Fruit fly (Drosophila melanogaster) whole organism, embryonic: Measurements from ENCODE around the gene CG6839.

Experiments
- BtbVII ChIP-seq: fragments of 200-800 bp; sonication (Bioruptor generic); optimal IDR thresholded peaks from 3 replicates; lab custom pipeline; 2017; ENCODE audit warnings: missing biosample characterization, mild to moderate bottlenecking, missing genetic modification characterization
- CG10267 ChIP-seq: fragments of 200-800 bp; sonication (Bioruptor generic); optimal IDR thresholded peaks from 2 replicates; lab custom pipeline; 2018; ENCODE audit warnings: missing biosample characterization, mild to moderate bottlenecking, missing genetic modification characterization, moderate library complexity
- CG10543 ChIP-seq: fragments of 200-800 bp; sonication (Bioruptor generic); optimal IDR thresholded peaks from 3 replicates; lab custom pipeline; 2017; ENCODE audit warnings: missing biosample characterization, mild to moderate bottlenecking, missing genetic modification characterization, moderate library complexity
- CG12219 ChIP-seq: fragments of 200-800 bp; sonication (Bioruptor generic); optimal IDR thresholded peaks from 3 replicates; lab custom pipeline; 2018; ENCODE audit warnings: missing biosample characterization, mild to moderate bottlenecking, missing genetic modification characterization
- CG13775 ChIP-seq: fragments of 200-800 bp; sonication (Bioruptor generic); optimal IDR thresholded peaks from 3 replicates; lab custom pipeline; 2017; ENCODE audit warnings: missing biosample characterization, mild to moderate bottlenecking, missing genetic modification characterization
- CG15011 ChIP-seq: fragments of 200-800 bp; sonication (Bioruptor generic); optimal IDR thresholded peaks from 3 replicates; lab custom pipeline; 2018; ENCODE audit warnings: missing biosample characterization, mild to moderate bottlenecking, missing genetic modification characterization
- CG1647 ChIP-seq: fragments of 200-800 bp; sonication (Bioruptor generic); optimal IDR thresholded peaks from 3 replicates; lab custom pipeline; 2016; ENCODE audit warnings: missing biosample characterization, missing genetic modification characterization
- CG17612 ChIP-seq: fragments of 200-800 bp; sonication (Bioruptor generic); IDR thresholded peaks from 2 replicates; pipeline ENCODE4 v1.3.6; 2022; ENCODE audit warnings: missing biosample characterization, missing genetic modification characterization
- CG18011 ChIP-seq: fragments of 200-800 bp; sonication (Bioruptor generic); optimal IDR thresholded peaks from 2 replicates; lab custom pipeline; 2017; ENCODE audit warnings: missing biosample characterization, missing genetic modification characterization, mild to moderate bottlenecking, moderate library complexity, missing genotype
- CG2116 ChIP-seq: fragments of 200-800 bp; sonication (Bioruptor generic); optimal IDR thresholded peaks from 3 replicates; lab custom pipeline; 2018; ENCODE audit warnings: missing biosample characterization, mild to moderate bottlenecking, missing genetic modification characterization
- CG2129 ChIP-seq: fragments of 200-800 bp; sonication (Bioruptor generic); IDR thresholded peaks from 2 replicates; pipeline ENCODE4 v1.3.6; 2022; ENCODE audit warnings: missing biosample characterization, missing genetic modification characterization; ENCODE audit not compliant: partially characterized antibody
- CG30431 ChIP-seq: fragments of 200-800 bp; sonication (Bioruptor generic); optimal IDR thresholded peaks from 2 replicates; lab custom pipeline; 2017; ENCODE audit warnings: missing biosample characterization, missing genetic modification characterization
- CG3065 ChIP-seq: fragments of 200-800 bp; sonication (Bioruptor generic); optimal IDR thresholded peaks from 2 replicates; lab custom pipeline; 2016; ENCODE audit warnings: missing biosample characterization, missing genetic modification characterization
- CG33557 ChIP-seq: fragments of 200-800 bp; sonication (Bioruptor generic); optimal IDR thresholded peaks from 2 replicates; lab custom pipeline; 2019; ENCODE audit warnings: missing biosample characterization, mild to moderate bottlenecking, missing genetic modification characterization, moderate library complexity
- CG7928 ChIP-seq: fragments of 200-800 bp; sonication (Bioruptor generic); optimal IDR thresholded peaks from 2 replicates; lab custom pipeline; 2017; ENCODE audit warnings: missing biosample characterization, mild to moderate bottlenecking, missing genetic modification characterization
- CG7963 ChIP-seq: fragments of 200-800 bp; sonication (Bioruptor generic); IDR thresholded peaks from 3 replicates; pipeline ENCODE4 v1.3.6; 2022; ENCODE audit warnings: missing biosample characterization, missing genetic modification characterization; ENCODE audit not compliant: partially characterized antibody
- GATAe ChIP-seq: fragments of 200-800 bp; sonication (Bioruptor generic); conservative IDR thresholded peaks from 2 replicates; pipeline ENCODE4 v1.3.6; 2022; ENCODE audit warnings: missing biosample characterization, missing genetic modification characterization
- Gug ChIP-seq: fragments of 200-800 bp; sonication (Bioruptor generic); IDR thresholded peaks from 4 replicates; pipeline ENCODE4 v1.3.6; 2022; ENCODE audit warnings: missing biosample characterization, missing genetic modification characterization
- HLHmδ ChIP-seq: fragments of 200-800 bp; sonication (Bioruptor generic); optimal IDR thresholded peaks from 2 replicates; lab custom pipeline; 2018; ENCODE audit warnings: missing biosample characterization, mild to moderate bottlenecking, missing genetic modification characterization, moderate library complexity
- HmgZ ChIP-seq: fragments of 200-800 bp; sonication (Bioruptor generic); optimal IDR thresholded peaks from 2 replicates; lab custom pipeline; 2018; ENCODE audit warnings: missing biosample characterization, mild to moderate bottlenecking, missing genetic modification characterization
- Hr51 ChIP-seq, 2 experiments: fragments of 200-800 bp; sonication (Bioruptor generic); optimal IDR thresholded peaks; 2 replicates in 1 of 2; 3 replicates in 1 of 2; lab custom pipeline; 2016 to 2018; ENCODE audit warnings: missing biosample characterization in 2 of 2, missing genetic modification characterization in 2 of 2, mild to moderate bottlenecking in 1 of 2, moderate library complexity in 1 of 2
- Hsf ChIP-seq: fragments of 200-800 bp; sonication (Bioruptor generic); optimal IDR thresholded peaks from 3 replicates; lab custom pipeline; 2016; ENCODE audit warnings: missing biosample characterization, missing genetic modification characterization
- MBD-R2 ChIP-seq: fragments of 200-800 bp; sonication (Bioruptor generic); IDR thresholded peaks from 2 replicates; pipeline ENCODE4 v1.3.6; 2022; ENCODE audit warnings: missing biosample characterization, missing genetic modification characterization
- MESR4 ChIP-seq: fragments of 200-800 bp; sonication (Bioruptor generic); optimal IDR thresholded peaks from 2 replicates; lab custom pipeline; 2018; ENCODE audit warnings: missing biosample characterization, mild to moderate bottlenecking, missing genetic modification characterization, moderate library complexity
- Med ChIP-seq: fragments of 200-800 bp; sonication (Bioruptor generic); peaks from one replicate; lab custom pipeline; 2016; ENCODE audit warnings: missing biosample characterization, missing genetic modification characterization, mild to moderate bottlenecking, inconsistent platforms, moderate library complexity
- Meics ChIP-seq: fragments of 200-800 bp; sonication (Bioruptor generic); optimal IDR thresholded peaks from 2 replicates; lab custom pipeline; 2017; ENCODE audit warnings: missing biosample characterization, mild to moderate bottlenecking, missing genetic modification characterization
- Oaz ChIP-seq: fragments of 200-800 bp; sonication (Bioruptor generic); IDR thresholded peaks from 2 replicates; pipeline ENCODE4 v1.3.6; 2022; ENCODE audit warnings: missing biosample characterization, missing genetic modification characterization
- Opbp ChIP-seq: fragments of 200-800 bp; sonication (Bioruptor generic); IDR thresholded peaks from 3 replicates; pipeline ENCODE4 v1.3.6; 2022; ENCODE audit warnings: missing biosample characterization, missing genetic modification characterization; ENCODE audit not compliant: partially characterized antibody
- Sry-δ ChIP-seq: fragments of 200-800 bp; sonication (Bioruptor generic); optimal IDR thresholded peaks from 2 replicates; lab custom pipeline; 2016; ENCODE audit warnings: missing biosample characterization, missing genetic modification characterization
- cad ChIP-seq: fragments of >200 bp; optimal IDR thresholded peaks from 2 replicates; lab custom pipeline; 2017; ENCODE audit warnings: missing biosample characterization, missing genetic modification characterization
- ci ChIP-seq: fragments of 200-800 bp; sonication (Bioruptor generic); IDR thresholded peaks from 3 replicates; pipeline ENCODE4 v1.3.6; 2022; ENCODE audit warnings: missing biosample characterization, missing genetic modification characterization
- ems ChIP-seq: fragments of 200-800 bp; sonication (Bioruptor generic); optimal IDR thresholded peaks from 3 replicates; lab custom pipeline; 2016; ENCODE audit warnings: missing biosample characterization, missing genetic modification characterization
- eyg ChIP-seq: fragments of 200-800 bp; sonication (Bioruptor generic); optimal IDR thresholded peaks from 3 replicates; lab custom pipeline; 2016; ENCODE audit warnings: missing biosample characterization, missing genetic modification characterization
- fu2 ChIP-seq: fragments of 200-800 bp; sonication (Bioruptor generic); optimal IDR thresholded peaks from 2 replicates; lab custom pipeline; 2016; ENCODE audit warnings: missing biosample characterization, missing genetic modification characterization
- gro ChIP-seq: fragments of 200-800 bp; sonication (Bioruptor generic); optimal IDR thresholded peaks from 2 replicates; lab custom pipeline; 2016; ENCODE audit warnings: missing biosample characterization, missing genetic modification characterization
- her ChIP-seq: fragments of 200-800 bp; sonication (Bioruptor generic); optimal IDR thresholded peaks from 2 replicates; lab custom pipeline; 2016; ENCODE audit warnings: missing biosample characterization, missing genetic modification characterization
- klu ChIP-seq: fragments of 200-800 bp; sonication (Bioruptor generic); IDR thresholded peaks from 2 replicates; pipeline ENCODE4 v1.3.6; 2022; ENCODE audit warnings: missing biosample characterization, missing genetic modification characterization
- lbe ChIP-seq: fragments of 200-800 bp; sonication (Bioruptor generic); optimal IDR thresholded peaks from 2 replicates; lab custom pipeline; 2016; ENCODE audit warnings: missing biosample characterization, mild to moderate bottlenecking, missing genetic modification characterization
- nerfin-1 ChIP-seq: fragments of 200-800 bp; sonication (Bioruptor generic); optimal IDR thresholded peaks from 3 replicates; lab custom pipeline; 2019; ENCODE audit warnings: missing biosample characterization, mild to moderate bottlenecking, missing genetic modification characterization, moderate library complexity
- otp ChIP-seq: fragments of 200-800 bp; sonication (Bioruptor generic); IDR thresholded peaks from 3 replicates; pipeline ENCODE4, ENCODE4 v1.3.6; 2022; ENCODE audit warnings: missing biosample characterization, missing genetic modification characterization
- repo ChIP-seq: fragments of 200-800 bp; sonication (Bioruptor generic); optimal IDR thresholded peaks from 2 replicates; lab custom pipeline; 2016; ENCODE audit warnings: missing biosample characterization, missing genetic modification characterization
- sc ChIP-seq, 3 experiments: fragments of >200 bp in 2 of 3; fragments of 200-800 bp in 1 of 3; sonication (Bioruptor generic) in 1 of 3; optimal IDR thresholded peaks; 2 replicates in 2 of 3; 3 replicates in 1 of 3; lab custom pipeline; 2017; ENCODE audit warnings: mild to moderate bottlenecking in 1 of 3, missing biosample characterization in 1 of 3, missing genetic modification characterization in 1 of 3, missing genetic modification reagents in 1 of 3
- schlank ChIP-seq: fragments of 200-800 bp; sonication (Bioruptor generic); optimal IDR thresholded peaks from 2 replicates; lab custom pipeline; 2018; ENCODE audit warnings: missing biosample characterization, mild to moderate bottlenecking, missing genetic modification characterization
- sd ChIP-seq: fragments of 200-800 bp; sonication (Bioruptor generic); optimal IDR thresholded peaks from 3 replicates; lab custom pipeline; 2018; ENCODE audit warnings: missing biosample characterization, mild to moderate bottlenecking, missing genetic modification characterization, moderate library complexity
- tll ChIP-seq, 2 experiments: fragments of 200-800 bp in 1 of 2; fragments of >200 bp in 1 of 2; sonication (Bioruptor generic) in 1 of 2; optimal IDR thresholded peaks; 2 replicates each; lab custom pipeline; 2017 to 2019; ENCODE audit warnings: missing biosample characterization in 2 of 2, missing genetic modification characterization in 2 of 2, mild to moderate bottlenecking in 1 of 2, moderate library complexity in 1 of 2
- tup ChIP-seq: fragments of 200-800 bp; sonication (Bioruptor generic); optimal IDR thresholded peaks from 2 replicates; lab custom pipeline; 2016; ENCODE audit warnings: missing biosample characterization, mild to moderate bottlenecking, missing genetic modification characterization, moderate library complexity
- tx ChIP-seq: fragments of 200-800 bp; sonication (Bioruptor generic); optimal IDR thresholded peaks from 2 replicates; lab custom pipeline; 2016; ENCODE audit warnings: missing biosample characterization, missing genetic modification characterization
- vfl ChIP-seq: fragments of 200-800 bp; sonication (Bioruptor generic); optimal IDR thresholded peaks from 2 replicates; lab custom pipeline; 2016; ENCODE audit warnings: missing biosample characterization, missing genetic modification characterization
- vvl ChIP-seq: fragments of 200-800 bp; sonication (Bioruptor generic); IDR thresholded peaks from 2 replicates; pipeline ENCODE4 v1.3.6; 2022; ENCODE audit warnings: missing biosample characterization, missing genetic modification characterization
- zfh1 ChIP-seq: fragments of 200-800 bp; sonication (Bioruptor generic); IDR thresholded peaks from 3 replicates; pipeline ENCODE4 v1.3.6; 2022; ENCODE audit warnings: missing biosample characterization, missing genetic modification characterization

The CG6839 gene

DNA sequence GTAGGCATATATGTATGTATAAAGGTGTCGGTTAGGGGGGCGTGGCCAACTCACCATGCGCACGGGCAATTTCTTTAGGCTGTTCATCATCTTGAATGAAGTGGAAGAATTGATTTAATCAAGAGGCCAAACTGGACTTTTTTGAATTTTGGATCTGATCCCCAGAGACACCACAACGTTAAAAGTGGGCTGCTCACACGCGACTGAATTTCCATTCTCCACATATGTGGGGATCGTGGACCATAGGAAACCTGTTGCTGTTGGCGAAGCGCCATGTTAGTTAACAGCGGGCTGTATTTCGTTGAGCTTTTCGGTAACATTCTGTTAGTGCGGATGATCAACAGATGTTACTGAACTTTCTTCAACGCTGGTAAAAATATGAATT is 19.3 kb upstream of the CG6839 start, which contains the start of gene CG3902 (continued):
- TF ChIP-seq cad (GFP tag; lab: Kevin White, UChicago) = no peak
- TF ChIP-seq klu (GFP tag; lab: Robert Waterston, UW) = no peak
- no peak for TF ChIP-seq CG33557
- peak; percentile 63 for TF ChIP-seq HmgZ
- TF ChIP-seq zfh1 (GFP tag; lab: Robert Waterston, UW) = 0 out of 3 replicates have a peak, but pooled peaks have one; percentile 26
- no peak for TF ChIP-seq eyg (GFP tag; lab: Kevin White, UChicago)
- no peak for TF ChIP-seq tup
- TF ChIP-seq fu2 (GFP tag; lab: Kevin White, UChicago) = no peak
- peak; percentile 19 for TF ChIP-seq CG18011
- TF ChIP-seq CG1647 (GFP tag; lab: Kevin White, UChicago) = no peak
- peak; percentile 56 for TF ChIP-seq gro (GFP tag; lab: Kevin White, UChicago)
- peak in 1 of 2 experiments; percentile 2 for TF ChIP-seq Hr51 (GFP tag; optimal IDR thresholded peaks at IDR 0.05; lab: Kevin White, UChicago)
- no peak for TF ChIP-seq CG7928 (GFP tag; lab: Kevin White, UChicago)
- TF ChIP-seq CG2129 = no peak
- TF ChIP-seq CG30431 (GFP tag; lab: Kevin White, UChicago) = no peak
- TF ChIP-seq vvl = peak; percentile 71
- TF ChIP-seq Opbp = peak; percentile 66; the same call in 1 of the 3 replicates
- TF ChIP-seq ci = peak; percentile 83; the same call in 2 of the 3 replicates
- no peak for TF ChIP-seq CG17612 (GFP tag; lab: Robert Waterston, UW)
- no peak for TF ChIP-seq Gug (GFP tag; lab: Robert Waterston, UW)
- no peak for TF ChIP-seq otp (GFP tag; lab: Robert Waterston, UW)
- peak; percentile 6 for TF ChIP-seq nerfin-1 (tag; lab: Kevin White, UChicago)
- no peak for TF ChIP-seq Sry-δ (GFP tag; lab: Kevin White, UChicago)
- no peak for TF ChIP-seq tll (GFP tag; optimal IDR thresholded peaks at IDR 0.05; lab: Kevin White, UChicago)
- no peak for TF ChIP-seq repo
- no peak for TF ChIP-seq sc (optimal IDR thresholded peaks at IDR 0.05; lab: Kevin White, UChicago)
- no peak for TF ChIP-seq sc (GFP tag; optimal IDR thresholded peaks at IDR 0.05; lab: Kevin White, UChicago)
- TF ChIP-seq CG15011 = no peak
- no peak for TF ChIP-seq HLHmδ (GFP tag; lab: Kevin White, UChicago)
- peak; percentile 24 for TF ChIP-seq her
- peak; percentile 92 for TF ChIP-seq Med (GFP tag; lab: Kevin White, UChicago)
- TF ChIP-seq sd (tag; lab: Kevin White, UChicago) = peak; percentile 7
- no peak for TF ChIP-seq schlank (tag; lab: Kevin White, UChicago)
- TF ChIP-seq CG2116 (GFP tag; lab: Kevin White, UChicago) = no peak
- peak; percentile 42 for TF ChIP-seq MESR4 (GFP tag; lab: Kevin White, UChicago)
- TF ChIP-seq tx (GFP tag; lab: Kevin White, UChicago) = no peak
- TF ChIP-seq Hsf (GFP tag; lab: Kevin White, UChicago) = no peak
- peak; percentile 71 for TF ChIP-seq CG10543
- TF ChIP-seq MBD-R2 (GFP tag; lab: Robert Waterston, UW) = 0 out of 2 replicates have a peak, but pooled peaks have one; percentile 8
- TF ChIP-seq CG3065 (GFP tag; lab: Kevin White, UChicago) = peak; percentile 19
- TF ChIP-seq GATAe = no peak
- TF ChIP-seq CG7963 = peak; percentile 49; the same call in 1 of the 3 replicates
- TF ChIP-seq CG12219 = peak; percentile 1
- TF ChIP-seq Oaz (GFP tag; lab: Robert Waterston, UW) = no peak
- TF ChIP-seq ems (GFP tag; lab: Kevin White, UChicago) = peak; percentile 34
- TF ChIP-seq Meics (GFP tag; lab: Kevin White, UChicago) = peak; percentile 46
- peak; percentile 43 for TF ChIP-seq BtbVII (GFP tag; lab: Kevin White, UChicago)
- no peak for TF ChIP-seq CG10267 (tag; lab: Kevin White, UChicago)
- no peak for TF ChIP-seq CG13775
- peak; percentile 32 for TF ChIP-seq lbe
- TF ChIP-seq vfl (GFP tag; lab: Kevin White, UChicago) = no peak
